Worm (Caenorhabditis elegans): ENCODE results near the gene rle-1.

DNA sequence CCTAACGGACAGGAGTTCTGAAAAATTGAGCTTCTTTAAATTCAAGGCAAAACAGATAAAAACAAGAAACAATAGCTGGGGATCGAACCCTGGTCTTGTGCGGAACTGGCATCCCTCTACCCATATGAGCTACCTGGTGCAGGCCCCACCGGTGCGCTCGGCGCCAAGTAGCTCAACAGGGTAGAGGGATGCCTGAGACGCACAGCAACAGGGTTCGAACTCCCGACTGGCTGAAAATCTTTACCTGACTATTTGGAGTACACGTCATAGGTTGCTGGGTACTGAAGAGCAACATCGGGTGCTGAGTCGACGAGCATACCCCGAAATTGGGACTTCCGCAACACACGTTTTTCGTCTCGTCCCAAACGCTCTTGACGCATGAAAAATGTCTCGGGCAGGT is 26.9 kb downstream of the rle-1 start:
- TF ChIP-seq cog-1 (tag; optimal IDR thresholded peaks at IDR 0.05), result no peak
- TF ChIP-seq ref-1 (GFP tag; conservative IDR thresholded peaks at IDR 0.05), result no peak
- no peak for TF ChIP-seq flt-1 (GFP tag; IDR thresholded peaks at IDR 0.05)
- TF ChIP-seq T22C8.4 (GFP tag; IDR thresholded peaks at IDR 0.05), result no peak
- TF ChIP-seq med-1 (GFP tag; optimal IDR thresholded peaks at IDR 0.05; ENCODE audit: insufficient read depth), result no peak
- no peak for TF ChIP-seq klf-2 (GFP tag; conservative IDR thresholded peaks at IDR 0.05)
- no peak for TF ChIP-seq ztf-23 (GFP tag; IDR thresholded peaks at IDR 0.05)

All from whole organism, midembryonic.